Fruit fly (Drosophila melanogaster): Measurements from ENCODE around the gene CG44227.

CG44227 gene

DNA sequence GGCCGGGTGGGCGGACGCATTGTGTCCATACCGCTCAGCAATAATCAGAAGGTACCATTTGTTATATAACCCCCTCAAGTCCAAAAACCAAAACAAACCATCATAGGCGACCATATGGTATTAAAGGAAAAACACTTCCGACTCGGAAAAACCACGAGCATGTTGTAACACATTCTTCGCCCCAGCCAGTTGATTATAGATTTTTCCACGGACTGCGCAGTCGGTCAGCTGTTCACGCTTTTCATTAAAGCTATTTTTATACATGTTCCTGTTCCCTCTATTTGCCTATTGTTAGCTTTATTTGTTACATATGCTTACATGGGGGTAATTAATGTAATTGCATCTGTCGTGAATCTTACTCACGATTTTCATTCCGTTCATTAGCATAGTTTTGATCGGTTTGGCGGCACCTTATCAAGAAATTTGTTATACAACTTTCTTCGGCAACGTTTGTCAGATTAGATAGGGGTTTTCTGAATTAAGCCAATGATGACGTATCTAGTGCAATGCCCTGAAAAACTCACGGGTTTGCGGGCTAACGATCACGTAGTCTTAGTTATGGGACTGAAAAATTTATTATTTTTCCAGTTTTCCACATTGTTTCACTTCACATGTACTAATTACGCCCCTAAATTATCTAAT is 20.2 kb downstream of the CG44227 start (continued):
- TF ChIP-seq Sin3A (optimal IDR thresholded peaks at IDR 0.05), result no peak

dm6 chr3R:8663668-8664283 is 21.2 kb downstream of the CG44227 start, which contains the start of gene CG8032:
TSS of gene CG8032 (plus strand) at chr3R:8664115.
- no peak for TF ChIP-seq sqz (GFP tag; optimal IDR thresholded peaks at IDR 0.05)
- TF ChIP-seq YL-1 (GFP tag; optimal IDR thresholded peaks at IDR 0.05), result peak; percentile 55
- 0 out of 2 replicates have a peak, but pooled peaks have one; percentile 7 for TF ChIP-seq CG17328 (GFP tag; IDR thresholded peaks at IDR 0.05)
- no peak for TF ChIP-seq dimm (GFP tag; IDR thresholded peaks at IDR 0.05)
- TF ChIP-seq Fer3 (tag; optimal IDR thresholded peaks at IDR 0.05), result peak; percentile 11
- TF ChIP-seq org-1 (GFP tag; optimal IDR thresholded peaks at IDR 0.05), result no peak
- TF ChIP-seq emc (GFP tag; optimal IDR thresholded peaks at IDR 0.05), result peak; percentile 2
- peak; percentile 69 for TF ChIP-seq CG16813 (GFP tag; IDR thresholded peaks at IDR 0.05; ENCODE audit: partially characterized antibody)
- TF ChIP-seq fd3F (GFP tag; optimal IDR thresholded peaks at IDR 0.05), result no peak
- peak; percentile 57 for TF ChIP-seq CG13624 (GFP tag; optimal IDR thresholded peaks at IDR 0.05)
- TF ChIP-seq bab2 (GFP tag; optimal IDR thresholded peaks at IDR 0.05), result peak; percentile 68
- TF ChIP-seq CG12155 (GFP tag; optimal IDR thresholded peaks at IDR 0.05), result peak; percentile 76
- no peak for TF ChIP-seq btn (GFP tag; optimal IDR thresholded peaks at IDR 0.05)
- peak; percentile 9 for TF ChIP-seq CG15696 (tag; optimal IDR thresholded peaks at IDR 0.05)
- peak; percentile 42 for TF ChIP-seq gro (GFP tag; optimal IDR thresholded peaks at IDR 0.05)
- TF ChIP-seq inv (GFP tag; IDR thresholded peaks at IDR 0.05; ENCODE audit: partially characterized antibody), result 0 out of 2 replicates have a peak, but pooled peaks have one; percentile 27
- TF ChIP-seq Hmx (GFP tag; optimal IDR thresholded peaks at IDR 0.05), result no peak
- TF ChIP-seq Bdp1 (GFP tag; optimal IDR thresholded peaks at IDR 0.05), result peak; percentile 14
- peak; percentile 17 for TF ChIP-seq CG7556 (GFP tag; optimal IDR thresholded peaks at IDR 0.05)
- TF ChIP-seq CG7928 (GFP tag; optimal IDR thresholded peaks at IDR 0.05), result no peak
- TF ChIP-seq slp2 (GFP tag; optimal IDR thresholded peaks at IDR 0.05), result peak; percentile 19
- TF ChIP-seq CG3065 (GFP tag; optimal IDR thresholded peaks at IDR 0.05), result no peak
- TF ChIP-seq CG11093 (GFP tag; IDR thresholded peaks at IDR 0.05), result no peak
- peak; percentile 23 for TF ChIP-seq gsb-n (tag; optimal IDR thresholded peaks at IDR 0.05)
- TF ChIP-seq otp (GFP tag; IDR thresholded peaks at IDR 0.05), result no peak
- no peak for TF ChIP-seq pfk (GFP tag; optimal IDR thresholded peaks at IDR 0.05)
- TF ChIP-seq gcm (GFP tag; optimal IDR thresholded peaks at IDR 0.05), result peak; percentile 36
- TF ChIP-seq Sry-δ (GFP tag; optimal IDR thresholded peaks at IDR 0.05), result peak; percentile 94
- peak; percentile 65 for TF ChIP-seq Max (GFP tag; optimal IDR thresholded peaks at IDR 0.05)
- peak; percentile 7 for TF ChIP-seq nau (GFP tag; optimal IDR thresholded peaks at IDR 0.05)
- TF ChIP-seq Doc3 (GFP tag; IDR thresholded peaks at IDR 0.05; ENCODE audit: partially characterized antibody), result peak; percentile 65
- TF ChIP-seq CG4424 (GFP tag; optimal IDR thresholded peaks at IDR 0.05), result peak; percentile 41
- TF ChIP-seq Sox102F (GFP tag; optimal IDR thresholded peaks at IDR 0.05), result peak; percentile 48
- 0 out of 4 replicates have a peak, but pooled peaks have one; percentile 2 for TF ChIP-seq Gug (GFP tag; IDR thresholded peaks at IDR 0.05)
- peak; percentile 30 for TF ChIP-seq CG34376 (GFP tag; optimal IDR thresholded peaks at IDR 0.05)
- TF ChIP-seq MESR4 (GFP tag; optimal IDR thresholded peaks at IDR 0.05), result peak; percentile 71
- TF ChIP-seq CG10979 (tag; optimal IDR thresholded peaks at IDR 0.05), result peak; percentile 18
- peak; percentile 48; the same call in 2 of the 3 replicates for TF ChIP-seq CG17361 (GFP tag; IDR thresholded peaks at IDR 0.05)
- TF ChIP-seq CG2120 (GFP tag; optimal IDR thresholded peaks at IDR 0.05), result peak; percentile 65
- no peak for TF ChIP-seq fru (optimal IDR thresholded peaks at IDR 0.05)
- TF ChIP-seq Doc2 (GFP tag; IDR thresholded peaks at IDR 0.05), result no peak
- no peak for TF ChIP-seq aop (GFP tag; IDR thresholded peaks at IDR 0.05)
- peak; percentile 93 for TF ChIP-seq CG10267 (tag; optimal IDR thresholded peaks at IDR 0.05)
- peak; percentile 64 for TF ChIP-seq CG8944 (GFP tag; optimal IDR thresholded peaks at IDR 0.05)
- TF ChIP-seq CG2678 (tag; optimal IDR thresholded peaks at IDR 0.05), result peak; percentile 43
- TF ChIP-seq CG15601 (tag; optimal IDR thresholded peaks at IDR 0.05), result peak; percentile 41
